Worm (Caenorhabditis elegans): ENCODE results near the gene cest-2.2.

The cest-2.2 gene

DNA sequence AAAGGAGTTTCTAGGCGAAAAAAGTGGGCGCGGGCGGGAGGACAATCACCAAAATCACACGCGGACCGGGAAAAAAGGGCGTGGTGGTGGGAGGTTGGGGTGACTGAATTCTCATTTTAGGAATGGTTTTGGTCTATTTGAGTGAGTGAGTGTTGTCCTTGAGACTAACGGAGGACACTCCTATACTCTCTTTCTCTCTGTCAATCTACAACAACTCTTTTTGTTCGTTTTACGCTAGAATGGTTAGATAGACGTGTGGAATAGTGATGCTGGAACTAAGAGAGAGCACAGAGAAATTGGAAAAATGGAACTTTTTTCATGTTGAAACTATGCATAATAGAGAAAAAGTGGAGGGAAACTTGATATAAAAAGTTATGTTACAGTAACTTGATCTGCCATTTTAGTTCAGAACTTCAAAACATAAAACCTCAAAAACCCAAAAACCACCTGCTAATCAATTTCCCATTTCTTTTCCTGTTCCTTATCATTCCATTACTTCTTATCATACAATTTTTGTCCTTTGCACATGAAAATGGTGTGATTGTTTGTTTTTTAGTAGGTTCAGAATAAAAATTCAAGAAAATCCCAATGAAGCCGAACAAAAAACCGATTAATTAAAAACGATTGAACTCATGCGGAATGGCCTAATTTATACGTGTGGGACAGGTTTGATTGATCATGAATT lies 40.3 kb downstream of the cest-2.2 start:
- TF ChIP-seq cnd-1 (tag; optimal IDR thresholded peaks at IDR 0.05) (no peak), tbx-8 (GFP tag; optimal IDR thresholded peaks at IDR 0.05) (no peak), lsy-2 (tag; optimal IDR thresholded peaks at IDR 0.05) (no peak), ces-1 (GFP tag; optimal IDR thresholded peaks at IDR 0.05) (no peak), nhr-28 (tag; optimal IDR thresholded peaks at IDR 0.05) (no peak), unc-39 (tag; optimal IDR thresholded peaks at IDR 0.05) (no peak), ceh-83 (GFP tag; optimal IDR thresholded peaks at IDR 0.05) (no peak), mab-5 (tag; optimal IDR thresholded peaks at IDR 0.05) (no peak)

DNA sequence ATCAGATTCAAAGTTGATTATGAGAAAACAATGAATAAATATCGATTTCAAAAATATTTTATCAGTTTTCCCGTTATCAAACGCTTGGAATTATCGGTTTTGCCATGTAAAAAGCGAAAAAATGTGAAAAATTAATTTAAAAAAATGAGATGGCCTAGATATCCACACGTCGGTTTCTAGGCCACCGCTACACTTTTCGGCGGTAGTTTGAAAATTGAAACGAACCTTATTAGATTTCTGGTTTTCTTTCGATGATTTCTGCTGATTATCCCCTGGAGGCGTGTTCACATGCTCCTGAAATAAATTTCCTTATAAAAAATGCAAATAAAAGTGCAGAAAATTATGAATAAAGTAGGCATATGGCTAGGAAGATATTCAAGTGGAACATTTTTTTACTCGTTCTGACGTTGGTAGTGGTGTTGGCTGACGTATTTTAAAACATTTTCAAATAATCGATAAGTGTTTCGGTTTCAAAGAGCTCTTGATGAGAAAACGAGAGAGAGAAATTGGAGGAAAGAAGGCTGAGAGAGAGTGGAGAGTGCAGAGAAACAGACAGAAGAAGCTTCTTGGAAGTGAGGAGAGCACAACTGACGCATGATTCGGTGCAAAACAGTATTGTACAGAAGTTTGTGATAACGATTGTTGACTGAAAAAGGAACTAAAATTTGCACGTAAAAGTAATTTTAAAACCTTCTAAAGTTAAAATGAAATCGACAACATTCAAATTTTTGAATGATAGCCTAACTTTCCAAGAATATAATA lies 42.0 kb downstream of the cest-2.2 start:
- peak; percentile 16 for TF ChIP-seq ces-1 (GFP tag; optimal IDR thresholded peaks at IDR 0.05)
- TF ChIP-seq unc-62 (GFP tag; optimal IDR thresholded peaks at IDR 0.05) = no peak
- no peak for TF ChIP-seq bed-3 (GFP tag; optimal IDR thresholded peaks at IDR 0.05)
- no peak for TF ChIP-seq flh-1 (GFP tag; optimal IDR thresholded peaks at IDR 0.05)
- no peak for TF ChIP-seq ztf-11 (tag; optimal IDR thresholded peaks at IDR 0.05)
- peak; percentile 20 for TF ChIP-seq hlh-1 (tag; optimal IDR thresholded peaks at IDR 0.05)
- TF ChIP-seq mab-5 (tag; optimal IDR thresholded peaks at IDR 0.05) = no peak
- no peak for TF ChIP-seq M03D4.4 (tag; optimal IDR thresholded peaks at IDR 0.05)

DNA sequence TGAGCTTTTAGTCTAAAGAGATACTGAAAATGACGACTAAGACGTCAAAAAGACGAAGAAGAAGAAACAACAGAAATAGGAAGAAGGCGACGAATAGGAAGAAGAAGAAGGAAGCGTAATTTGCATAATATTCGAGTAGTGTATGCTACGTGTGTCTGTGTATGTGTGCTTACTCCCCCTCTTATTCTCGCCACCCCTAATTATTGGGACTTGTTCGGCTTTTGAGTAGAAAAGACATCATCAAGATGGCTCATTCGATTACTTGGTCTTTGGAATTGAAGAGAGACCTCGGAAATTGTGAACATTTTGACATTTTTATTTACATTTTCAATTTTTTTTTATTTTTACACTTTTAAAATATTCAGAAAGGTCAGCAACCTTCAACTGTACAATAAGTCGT lies 44.9 kb downstream of the cest-2.2 start:
- TF ChIP-seq sem-2 (GFP tag; optimal IDR thresholded peaks at IDR 0.05) (no peak), ces-1 (GFP tag; optimal IDR thresholded peaks at IDR 0.05) (peak; percentile 93), tbx-8 (GFP tag; optimal IDR thresholded peaks at IDR 0.05) (no peak), nhr-12 (tag; optimal IDR thresholded peaks at IDR 0.05) (no peak), sptf-1 (tag; optimal IDR thresholded peaks at IDR 0.05) (peak; percentile 20), elt-1 (tag; optimal IDR thresholded peaks at IDR 0.05; ENCODE audit: borderline replicate concordance, insufficient read depth) (no peak), nhr-28 (tag; optimal IDR thresholded peaks at IDR 0.05) (no peak), lin-13 (tag; optimal IDR thresholded peaks at IDR 0.05) (no peak), unc-39 (tag; optimal IDR thresholded peaks at IDR 0.05) (no peak), mep-1 (tag; optimal IDR thresholded peaks at IDR 0.05) (no peak)

DNA sequence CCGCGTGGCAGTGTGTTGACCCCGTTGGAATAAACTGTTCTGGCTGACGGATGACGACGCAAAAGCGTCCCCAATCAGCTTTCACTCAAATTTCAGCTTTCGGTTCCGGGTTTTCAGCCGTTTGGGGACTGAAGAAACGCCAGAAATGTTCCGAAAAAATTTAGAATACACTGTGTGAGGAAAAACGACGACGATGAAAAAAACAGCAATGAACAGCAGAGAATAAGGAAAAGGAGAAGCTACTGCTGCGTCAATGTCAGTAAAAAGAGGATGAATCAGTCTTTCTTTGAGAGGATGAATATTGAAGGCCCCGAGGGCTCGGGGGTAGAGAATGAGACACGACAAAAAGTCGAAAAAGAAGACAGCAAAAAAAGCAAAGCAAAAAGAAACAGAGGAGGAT lies 46.3 kb downstream of the cest-2.2 start:
- no peak for TF ChIP-seq tbx-8 (GFP tag; optimal IDR thresholded peaks at IDR 0.05)
- TF ChIP-seq lsy-2 (tag; optimal IDR thresholded peaks at IDR 0.05) = no peak
- no peak for TF ChIP-seq sem-2 (GFP tag; optimal IDR thresholded peaks at IDR 0.05)
- no peak for TF ChIP-seq M03D4.4 (tag; optimal IDR thresholded peaks at IDR 0.05)
- TF ChIP-seq ceh-39 (tag; optimal IDR thresholded peaks at IDR 0.05) = no peak
- peak; percentile 25 for TF ChIP-seq sptf-1 (tag; optimal IDR thresholded peaks at IDR 0.05)
- TF ChIP-seq elt-1 (tag; optimal IDR thresholded peaks at IDR 0.05; ENCODE audit: borderline replicate concordance, insufficient read depth) = no peak

DNA sequence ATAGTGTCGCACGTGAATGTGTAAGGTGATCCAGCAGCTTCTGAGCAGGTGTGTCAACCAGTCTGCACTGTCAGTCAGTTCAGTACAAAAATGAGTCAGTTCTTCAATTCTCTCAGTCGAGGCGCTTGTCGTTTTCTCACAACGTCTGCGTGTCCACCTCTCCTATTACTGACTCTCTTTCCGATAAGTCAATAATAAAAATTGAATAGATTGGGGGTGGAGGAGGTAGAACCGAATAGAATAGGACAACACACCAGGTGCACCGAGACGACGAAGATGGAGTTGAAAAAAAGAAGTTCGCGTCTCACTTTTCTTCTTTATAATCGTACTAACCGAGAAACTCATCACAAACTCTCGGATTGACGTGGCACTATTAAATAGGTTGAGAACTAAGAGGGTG lies 47.3 kb downstream of the cest-2.2 start:
- TF ChIP-seq ces-1 (GFP tag; optimal IDR thresholded peaks at IDR 0.05) (peak; percentile 80), unc-120 (tag; optimal IDR thresholded peaks at IDR 0.05; ENCODE audit: poor library complexity, severe bottlenecking) (no peak)

DNA sequence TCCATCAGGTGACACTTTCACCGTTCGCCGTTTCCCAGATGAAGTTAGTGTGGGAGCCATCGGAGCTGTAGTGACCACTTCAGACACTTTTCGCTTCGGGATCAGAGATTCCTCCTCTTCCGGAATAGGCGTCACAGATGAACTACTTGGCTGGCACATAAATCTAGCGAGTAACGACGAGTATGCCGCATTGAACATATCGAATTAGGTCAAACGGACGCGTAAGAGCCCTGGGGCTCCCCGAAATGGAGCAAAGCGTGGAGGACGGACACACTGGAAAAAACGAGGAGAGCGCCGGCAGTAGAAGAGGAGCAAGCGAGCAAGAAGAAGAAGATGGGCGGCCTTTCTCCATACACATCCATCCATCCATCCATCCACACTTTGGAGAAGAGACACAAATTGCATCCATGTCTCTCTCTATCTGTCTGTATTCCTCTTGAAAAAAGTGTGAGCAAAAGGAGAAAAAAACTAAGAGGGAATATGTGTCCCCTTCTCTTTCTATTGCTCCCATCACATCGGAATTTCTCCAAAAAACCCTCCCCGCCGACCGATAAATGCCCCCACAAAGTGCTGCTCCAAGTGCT lies 48.7 kb downstream of the cest-2.2 start:
- peak; percentile 58 for TF ChIP-seq ces-1 (GFP tag; optimal IDR thresholded peaks at IDR 0.05)
- TF ChIP-seq ceh-43 (GFP tag; optimal IDR thresholded peaks at IDR 0.05) = no peak

DNA sequence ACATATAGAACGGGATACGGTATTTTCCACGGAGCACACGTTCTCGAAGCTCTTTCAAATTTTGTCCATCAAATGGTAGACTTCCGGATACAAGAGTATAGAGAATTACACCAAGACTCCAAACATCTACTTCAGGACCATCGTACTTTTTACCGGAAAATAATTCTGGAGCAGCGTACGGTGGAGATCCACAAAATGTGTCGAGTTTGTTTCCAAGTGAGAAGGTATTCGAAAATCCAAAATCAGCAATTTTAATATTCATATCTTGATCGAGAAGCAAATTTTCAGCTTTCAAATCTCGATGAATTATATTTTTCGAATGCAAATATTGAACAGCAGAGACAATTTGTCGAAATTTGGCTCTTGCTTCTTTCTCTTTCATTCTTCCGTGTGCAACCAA lies 52.0 kb downstream of the cest-2.2 start:
- TF ChIP-seq mab-5 (tag; optimal IDR thresholded peaks at IDR 0.05) (no peak), M03D4.4 (tag; optimal IDR thresholded peaks at IDR 0.05) (no peak), zip-8 (tag; optimal IDR thresholded peaks at IDR 0.05) (no peak), drap-1 (GFP tag; optimal IDR thresholded peaks at IDR 0.05) (no peak), lin-32 (GFP tag; optimal IDR thresholded peaks at IDR 0.05) (no peak), nhr-237 (tag; optimal IDR thresholded peaks at IDR 0.05) (no peak), ceh-39 (tag; optimal IDR thresholded peaks at IDR 0.05) (no peak), bed-3 (GFP tag; optimal IDR thresholded peaks at IDR 0.05) (no peak), lin-13 (tag; optimal IDR thresholded peaks at IDR 0.05) (no peak), flh-1 (GFP tag; optimal IDR thresholded peaks at IDR 0.05) (no peak), sem-2 (GFP tag; optimal IDR thresholded peaks at IDR 0.05) (no peak), unc-120 (tag; optimal IDR thresholded peaks at IDR 0.05; ENCODE audit: poor library complexity, severe bottlenecking) (no peak), nhr-2 (tag; optimal IDR thresholded peaks at IDR 0.05) (no peak), nhr-12 (tag; optimal IDR thresholded peaks at IDR 0.05) (no peak), mls-2 (tag; optimal IDR thresholded peaks at IDR 0.05) (no peak), elt-1 (tag; optimal IDR thresholded peaks at IDR 0.05; ENCODE audit: borderline replicate concordance, insufficient read depth) (no peak)

Data from whole organism, mixed stage, embryonic.